Worm (Caenorhabditis elegans) whole organism, early embryonic: ENCODE results near the gene F22F1.3.

Source experiments
- aly-1 ChIP-seq: sonication (generic microtip); optimal IDR thresholded peaks from 2 replicates; lab custom pipeline; 2016; ENCODE audit warnings: missing genetic modification characterization, missing compliant biosample characterization
- ama-1 ChIP-seq: fragments of 150-350 bp; optimal IDR thresholded peaks from 2 replicates; lab custom pipeline; 2014
- hmg-4 ChIP-seq: fragments of 200-800 bp; sonication (Bioruptor generic); optimal IDR thresholded peaks from 2 replicates; lab custom pipeline; 2018; ENCODE audit warnings: mild to moderate bottlenecking, missing genetic modification characterization, missing compliant biosample characterization
- tbx-11 ChIP-seq: fragments of 200-800 bp; sonication (Bioruptor generic); IDR thresholded peaks from 2 replicates; pipeline ENCODE4 v1.3.6; 2022; ENCODE audit warnings: missing genetic modification characterization, missing compliant biosample characterization
- tra-4 ChIP-seq: sonication (generic microtip); optimal IDR thresholded peaks from 2 replicates; lab custom pipeline; 2017; ENCODE audit warnings: missing genetic modification characterization, missing compliant biosample characterization

DNA sequence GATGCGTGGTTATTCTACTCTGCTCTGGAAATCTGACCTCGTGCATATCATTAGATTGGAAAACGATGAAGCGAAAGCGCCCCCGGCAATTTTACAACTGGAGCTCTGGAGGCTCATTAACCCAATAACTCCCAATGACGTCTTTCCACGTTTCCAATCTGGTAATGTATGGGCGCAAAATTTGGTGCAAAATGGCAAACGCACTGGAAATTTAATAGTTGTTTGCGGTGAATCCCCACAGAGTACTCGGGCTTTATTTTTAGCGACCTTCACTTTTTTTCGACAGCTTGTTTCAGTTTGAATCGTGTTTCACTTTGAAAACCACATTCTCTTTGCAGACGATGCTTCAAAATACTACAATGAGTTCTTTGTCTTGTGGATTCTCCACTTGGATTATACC, 10.7 kb upstream of the F22F1.3 start, which contains the start of gene C17H11.1:
- TF ChIP-seq hmg-4 (GFP tag; lab: Kevin White, UChicago), result no peak
- TF ChIP-seq tra-4 (tag; lab: Kevin White, UChicago), result no peak
- TF ChIP-seq ama-1 (lab: Kevin White, UChicago), result no peak
- TF ChIP-seq tbx-11 (GFP tag; lab: Robert Waterston, UW), result no peak
- TF ChIP-seq aly-1, result no peak
